Fruit fly (Drosophila melanogaster) whole organism, embryonic: ENCODE results near the gene CG6739.

ENCODE experiments used
- Abd-B ChIP-seq: fragments of 200-800 bp; sonication (Bioruptor generic); optimal IDR thresholded peaks from 2 replicates; lab custom pipeline; 2018; ENCODE audit warnings: missing biosample characterization, mild to moderate bottlenecking, missing genetic modification characterization, moderate library complexity
- Atf-2 ChIP-seq: fragments of 200-800 bp; sonication (Bioruptor generic); optimal IDR thresholded peaks from 2 replicates; lab custom pipeline; 2016; ENCODE audit warnings: missing biosample characterization, missing genetic modification characterization
- B-H1 ChIP-seq: fragments of 200-800 bp; sonication (Bioruptor generic); IDR thresholded peaks from 3 replicates; pipeline ENCODE4 v1.3.6; 2022; ENCODE audit warnings: missing biosample characterization, missing genetic modification characterization
- Bdp1 ChIP-seq: fragments of 200-800 bp; sonication (Bioruptor generic); optimal IDR thresholded peaks from 3 replicates; lab custom pipeline; 2016; ENCODE audit warnings: missing biosample characterization, missing genetic modification characterization
- CG10321 ChIP-seq: fragments of 200-800 bp; sonication (Bioruptor generic); IDR thresholded peaks from 2 replicates; pipeline ENCODE4 v1.3.6; 2022; ENCODE audit warnings: missing biosample characterization, missing genetic modification characterization
- CG10654 ChIP-seq: fragments of 200-800 bp; sonication (Bioruptor generic); optimal IDR thresholded peaks from 2 replicates; lab custom pipeline; 2016; ENCODE audit warnings: missing biosample characterization, missing genetic modification characterization
- CG12219 ChIP-seq: fragments of 200-800 bp; sonication (Bioruptor generic); optimal IDR thresholded peaks from 3 replicates; lab custom pipeline; 2018; ENCODE audit warnings: missing biosample characterization, mild to moderate bottlenecking, missing genetic modification characterization
- CG14667 ChIP-seq: fragments of 200-800 bp; sonication (Bioruptor generic); IDR thresholded peaks from 2 replicates; pipeline ENCODE4 v1.3.6; 2022; ENCODE audit warnings: missing biosample characterization, missing genetic modification characterization
- CG15269 ChIP-seq: fragments of 200-800 bp; sonication (Bioruptor generic); optimal IDR thresholded peaks from 2 replicates; lab custom pipeline; 2018; ENCODE audit warnings: missing biosample characterization, mild to moderate bottlenecking, missing genetic modification characterization, moderate library complexity
- CG18599 ChIP-seq: fragments of 200-800 bp; sonication (Bioruptor generic); optimal IDR thresholded peaks from 3 replicates; lab custom pipeline; 2017; ENCODE audit warnings: missing biosample characterization, missing genetic modification characterization, mild to moderate bottlenecking, moderate library complexity, missing genetic modification reagents
- CG18619 ChIP-seq: fragments of 200-800 bp; sonication (Bioruptor generic); optimal IDR thresholded peaks from 3 replicates; lab custom pipeline; 2017; ENCODE audit warnings: missing biosample characterization, mild to moderate bottlenecking, missing genetic modification characterization
- CG2120 ChIP-seq: fragments of 200-800 bp; sonication (Bioruptor generic); optimal IDR thresholded peaks from 3 replicates; lab custom pipeline; 2016; ENCODE audit warnings: missing biosample characterization, missing genetic modification characterization
- CG4424 ChIP-seq: fragments of 200-800 bp; sonication (Bioruptor generic); optimal IDR thresholded peaks from 3 replicates; lab custom pipeline; 2016; ENCODE audit warnings: missing biosample characterization, missing genetic modification characterization
- CG6689 ChIP-seq: fragments of 200-800 bp; sonication (Bioruptor generic); IDR thresholded peaks from 2 replicates; pipeline ENCODE4 v1.3.6; 2022; ENCODE audit warnings: missing biosample characterization, missing genetic modification characterization
- CG8944 ChIP-seq: fragments of 200-800 bp; sonication (Bioruptor generic); optimal IDR thresholded peaks from 3 replicates; lab custom pipeline; 2016; ENCODE audit warnings: missing biosample characterization, missing genetic modification characterization
- Dfd ChIP-seq, 2 experiments: fragments of >200 bp; optimal IDR thresholded peaks; 2 replicates each; lab custom pipeline; 2017; ENCODE audit warnings: missing biosample characterization in 2 of 2, missing genetic modification characterization in 2 of 2
- ERR ChIP-seq: fragments of 200-800 bp; sonication (Bioruptor generic); optimal IDR thresholded peaks from 2 replicates; lab custom pipeline; 2016; ENCODE audit warnings: missing biosample characterization, missing genetic modification characterization
- Ets65A ChIP-seq: fragments of 200-800 bp; sonication (Bioruptor generic); peaks from one replicate; lab custom pipeline; 2016; ENCODE audit warnings: missing biosample characterization, missing genetic modification characterization
- Gsc ChIP-seq: fragments of 200-800 bp; sonication (Bioruptor generic); IDR thresholded peaks from 2 replicates; pipeline ENCODE4 v1.3.6; 2022; ENCODE audit warnings: missing biosample characterization, missing genetic modification characterization
- Meics ChIP-seq: fragments of 200-800 bp; sonication (Bioruptor generic); optimal IDR thresholded peaks from 2 replicates; lab custom pipeline; 2017; ENCODE audit warnings: missing biosample characterization, mild to moderate bottlenecking, missing genetic modification characterization
- Ptx1 ChIP-seq: fragments of 200-800 bp; sonication (Bioruptor generic); IDR thresholded peaks from 2 replicates; pipeline ENCODE4 v1.3.6; 2022; ENCODE audit warnings: missing biosample characterization, missing genetic modification characterization
- Spps ChIP-seq: fragments of 200-800 bp; sonication (Bioruptor generic); optimal IDR thresholded peaks from 2 replicates; lab custom pipeline; 2018; ENCODE audit warnings: missing biosample characterization, mild to moderate bottlenecking, missing genetic modification characterization
- Sry-δ ChIP-seq: fragments of 200-800 bp; sonication (Bioruptor generic); optimal IDR thresholded peaks from 2 replicates; lab custom pipeline; 2016; ENCODE audit warnings: missing biosample characterization, missing genetic modification characterization
- Xbp1 ChIP-seq: fragments of 200-800 bp; sonication (Bioruptor generic); optimal IDR thresholded peaks from 3 replicates; lab custom pipeline; 2016; ENCODE audit warnings: missing biosample characterization, mild to moderate bottlenecking, missing genetic modification characterization
- ab ChIP-seq: fragments of 200-800 bp; sonication (Bioruptor generic); optimal IDR thresholded peaks from 2 replicates; lab custom pipeline; 2016; ENCODE audit warnings: missing biosample characterization, missing genetic modification characterization
- corto ChIP-seq: fragments of 200-800 bp; sonication (Bioruptor generic); optimal IDR thresholded peaks from 2 replicates; lab custom pipeline; 2016; ENCODE audit warnings: missing biosample characterization, mild to moderate bottlenecking, missing genetic modification characterization, moderate library complexity
- eve ChIP-seq, 2 experiments: fragments of >200 bp; optimal IDR thresholded peaks; 2 replicates each; lab custom pipeline; 2017; ENCODE audit warnings: missing biosample characterization in 2 of 2, missing genetic modification characterization in 2 of 2
- fd96Cb ChIP-seq: fragments of 200-800 bp; sonication (Bioruptor generic); optimal IDR thresholded peaks from 2 replicates; lab custom pipeline; 2018; ENCODE audit warnings: missing biosample characterization, mild to moderate bottlenecking, missing genetic modification characterization, moderate library complexity
- ftz-f1 ChIP-seq: fragments of 200-800 bp; sonication (Bioruptor generic); optimal IDR thresholded peaks from 2 replicates; lab custom pipeline; 2016; ENCODE audit warnings: missing biosample characterization, missing genetic modification characterization
- gem ChIP-seq: fragments of 200-800 bp; sonication (Bioruptor generic); optimal IDR thresholded peaks from 2 replicates; lab custom pipeline; 2019; ENCODE audit warnings: missing biosample characterization, mild to moderate bottlenecking, missing genetic modification characterization, moderate library complexity
- grn ChIP-seq: fragments of 200-800 bp; sonication (Bioruptor generic); optimal IDR thresholded peaks from 3 replicates; lab custom pipeline; 2017; ENCODE audit warnings: missing biosample characterization, missing genetic modification characterization
- ind ChIP-seq: fragments of 200-800 bp; sonication (Bioruptor generic); optimal IDR thresholded peaks from 3 replicates; lab custom pipeline; 2016; ENCODE audit warnings: missing biosample characterization, missing genetic modification characterization
- knrl ChIP-seq: fragments of 200-800 bp; sonication (Bioruptor generic); IDR thresholded peaks from 3 replicates; pipeline ENCODE4 v1.3.6; 2022; ENCODE audit warnings: missing biosample characterization, missing genetic modification characterization; ENCODE audit not compliant: partially characterized antibody
- lmd ChIP-seq: fragments of 200-800 bp; sonication (Bioruptor generic); IDR thresholded peaks from 2 replicates; pipeline ENCODE4 v1.3.6; 2022; ENCODE audit warnings: missing biosample characterization, missing genetic modification characterization
- nerfin-1 ChIP-seq: fragments of 200-800 bp; sonication (Bioruptor generic); optimal IDR thresholded peaks from 3 replicates; lab custom pipeline; 2019; ENCODE audit warnings: missing biosample characterization, mild to moderate bottlenecking, missing genetic modification characterization, moderate library complexity
- phol ChIP-seq: fragments of 200-800 bp; sonication (Bioruptor generic); optimal IDR thresholded peaks from 3 replicates; lab custom pipeline; 2018; ENCODE audit warnings: missing biosample characterization, mild to moderate bottlenecking, missing genetic modification characterization, moderate library complexity
- row ChIP-seq: fragments of 200-800 bp; sonication (Bioruptor generic); IDR thresholded peaks from 3 replicates; pipeline ENCODE4 v1.3.6; 2022; ENCODE audit warnings: missing biosample characterization, missing genetic modification characterization
- sens ChIP-seq: fragments of 200-800 bp; sonication (Bioruptor generic); peaks from one replicate; lab custom pipeline; 2016; ENCODE audit warnings: missing biosample characterization, missing genetic modification characterization
- sim ChIP-seq: fragments of 200-800 bp; sonication (Bioruptor generic); IDR thresholded peaks from 2 replicates; pipeline ENCODE4 v1.3.6; 2022; ENCODE audit warnings: missing biosample characterization, missing genetic modification characterization
- sisA ChIP-seq: fragments of 200-800 bp; sonication (Bioruptor generic); IDR thresholded peaks from 2 replicates; pipeline ENCODE4 v1.3.6; 2022; ENCODE audit warnings: missing biosample characterization, missing genetic modification characterization
- ssp ChIP-seq: fragments of 200-800 bp; sonication (Bioruptor generic); IDR thresholded peaks from 2 replicates; pipeline ENCODE4 v1.3.6; 2022; ENCODE audit warnings: missing biosample characterization, missing genetic modification characterization
- wek ChIP-seq: fragments of 200-800 bp; sonication (Bioruptor generic); optimal IDR thresholded peaks from 3 replicates; lab custom pipeline; 2018; ENCODE audit warnings: missing biosample characterization, mild to moderate bottlenecking, missing genetic modification characterization, moderate library complexity

Gene CG6739

dm6 chr2L:7659561-7659960, 51.4 kb downstream of the CG6739 start:
- TF ChIP-seq eve (GFP tag; optimal IDR thresholded peaks at IDR 0.05; lab: Kevin White, UChicago) = no peak
- 0 out of 2 replicates have a peak, but pooled peaks have one; percentile 7 for TF ChIP-seq CG14667 (GFP tag; lab: Robert Waterston, UW)
- TF ChIP-seq CG10321 = peak; percentile 61; the same call in 1 of the 2 replicates
- no peak for TF ChIP-seq Spps (tag; lab: Kevin White, UChicago)
- TF ChIP-seq nerfin-1 (tag; lab: Kevin White, UChicago) = no peak
- no peak for TF ChIP-seq CG8944 (GFP tag; lab: Kevin White, UChicago)
- TF ChIP-seq fd96Cb = no peak
- no peak for TF ChIP-seq CG10654 (GFP tag; lab: Kevin White, UChicago)
- TF ChIP-seq B-H1 (GFP tag; lab: Robert Waterston, UW) = no peak
- TF ChIP-seq Sry-δ (GFP tag; lab: Kevin White, UChicago) = no peak
- TF ChIP-seq sim (GFP tag; lab: Robert Waterston, UW) = no peak
- TF ChIP-seq wek = no peak
- TF ChIP-seq CG12219 (GFP tag; lab: Kevin White, UChicago) = no peak
- TF ChIP-seq corto (GFP tag; lab: Kevin White, UChicago) = no peak

dm6 chr2L:7660087-7660486, 51.9 kb downstream of the CG6739 start:
- TF ChIP-seq Meics (peak; percentile 15), gem (tag; lab: Kevin White, UChicago) (peak; percentile 25), Ets65A (peak; percentile 58), ftz-f1 (GFP tag; lab: Kevin White, UChicago) (no peak), Bdp1 (GFP tag; lab: Kevin White, UChicago) (no peak), Gsc (GFP tag; lab: Robert Waterston, UW) (peak; percentile 26; the same call in 1 of the 2 replicates), Dfd (GFP tag; optimal IDR thresholded peaks at IDR 0.05; lab: Kevin White, UChicago) (no peak), knrl (no peak), sisA (GFP tag; lab: Robert Waterston, UW) (no peak), CG2120 (GFP tag; lab: Kevin White, UChicago) (peak; percentile 43), ab (GFP tag; lab: Kevin White, UChicago) (no peak), grn (GFP tag; lab: Kevin White, UChicago) (no peak), CG4424 (no peak), CG18599 (GFP tag; lab: Kevin White, UChicago) (peak; percentile 15), ssp (no peak), eve (GFP tag; optimal IDR thresholded peaks at IDR 0.05; lab: Kevin White, UChicago) (peak in 1 of 2 experiments; percentile 28), Abd-B (GFP tag; lab: Kevin White, UChicago) (no peak), CG15269 (tag; lab: Kevin White, UChicago) (peak; percentile 25), CG6689 (peak; percentile 14; the same call in 1 of the 2 replicates), Xbp1 (GFP tag; lab: Kevin White, UChicago) (peak; percentile 18), ERR (GFP tag; lab: Kevin White, UChicago) (no peak), phol (tag; lab: Kevin White, UChicago) (peak; percentile 43), Ptx1 (GFP tag; lab: Robert Waterston, UW) (0 out of 2 replicates have a peak, but pooled peaks have one; percentile 14), sens (peak; percentile 62), ind (no peak), Atf-2 (GFP tag; lab: Kevin White, UChicago) (no peak), CG18619 (GFP tag; lab: Kevin White, UChicago) (peak; percentile 6), row (GFP tag; lab: Robert Waterston, UW) (peak; percentile 33; the same call in 1 of the 3 replicates), lmd (GFP tag; lab: Robert Waterston, UW) (0 out of 2 replicates have a peak, but pooled peaks have one; percentile 20)
